Worm (Caenorhabditis elegans) whole organism, L1 larva: ENCODE results near the gene sql-1.

ENCODE experiments used
- C04F5.9 ChIP-seq: sonication (generic microtip); optimal IDR thresholded peaks from 2 replicates; lab custom pipeline; 2016; ENCODE audit warnings: missing genetic modification characterization, missing compliant biosample characterization
- F16B12.6 ChIP-seq: fragments of 150-350 bp; optimal IDR thresholded peaks from 2 replicates; lab custom pipeline; 2014; ENCODE audit warnings: missing biosample characterization, missing genetic modification characterization
- aha-1 ChIP-seq: fragments of 150-350 bp; optimal IDR thresholded peaks from 2 replicates; lab custom pipeline; 2014; ENCODE audit warnings: missing biosample characterization, missing genetic modification characterization
- aly-2 ChIP-seq: fragments of 150-350 bp; optimal IDR thresholded peaks from 2 replicates; lab custom pipeline; 2014; ENCODE audit warnings: missing biosample characterization, missing genetic modification characterization
- ceh-63 ChIP-seq: fragments of 200-800 bp; sonication (Bioruptor generic); optimal IDR thresholded peaks from 2 replicates; lab custom pipeline; 2018; ENCODE audit warnings: mild to moderate bottlenecking, missing genetic modification characterization, missing compliant biosample characterization
- ceh-90 ChIP-seq: sonication (generic microtip); optimal IDR thresholded peaks from 2 replicates; lab custom pipeline; 2016; ENCODE audit warnings: missing genetic modification characterization, missing compliant biosample characterization
- dpl-1 ChIP-seq, 3 experiments: fragments of 150-350 bp in 2 of 3; sonication (generic microtip) in 1 of 3; optimal IDR thresholded peaks; 2 replicates each; lab custom pipeline; 2014 to 2017; ENCODE audit warnings: missing biosample characterization in 3 of 3, missing genetic modification characterization in 3 of 3, missing genetic modification reagents in 3 of 3
- dsc-1 ChIP-seq: sonication (generic microtip); optimal IDR thresholded peaks from 2 replicates; lab custom pipeline; 2016; ENCODE audit warnings: mild to moderate bottlenecking, missing genetic modification characterization, missing compliant biosample characterization
- efl-1 ChIP-seq, 4 experiments: fragments of 150-350 bp; optimal IDR thresholded peaks in 3 of 4; peaks in 1 of 4; 1 replicate in 1 of 4; 2 replicates in 3 of 4; lab custom pipeline; 2014; ENCODE audit warnings: missing biosample characterization in 2 of 4, missing genetic modification characterization in 2 of 4, missing genetic modification reagents in 2 of 4
- efl-3 ChIP-seq: fragments of 200-800 bp; sonication (Bioruptor generic); optimal IDR thresholded peaks from 2 replicates; lab custom pipeline; 2018; ENCODE audit warnings: mild to moderate bottlenecking, missing genetic modification characterization, missing compliant biosample characterization
- egl-13 ChIP-seq: sonication (generic microtip); optimal IDR thresholded peaks from 2 replicates; lab custom pipeline; 2016; ENCODE audit warnings: missing genotype, missing genetic modification reagents, missing genetic modification characterization, missing compliant biosample characterization
- elt-2 ChIP-seq: sonication (generic microtip); optimal IDR thresholded peaks from 2 replicates; lab custom pipeline; 2016; ENCODE audit warnings: missing genetic modification characterization, mild to moderate bottlenecking, inconsistent platforms, missing compliant biosample characterization, missing genetic modification reagents
- elt-3 ChIP-seq, 6 experiments: fragments of 150-350 bp in 1 of 6; sonication (generic microtip); optimal IDR thresholded peaks; 2 replicates each; lab custom pipeline; 2017 to 2018; ENCODE audit warnings: missing biosample characterization in 6 of 6, missing genetic modification characterization in 6 of 6, inconsistent platforms in 1 of 6
- fkh-10 ChIP-seq: sonication (generic microtip); optimal IDR thresholded peaks from 2 replicates; lab custom pipeline; 2017; ENCODE audit warnings: missing biosample characterization, missing genetic modification reagents, missing genetic modification characterization
- fkh-8 ChIP-seq: sonication (generic microtip); optimal IDR thresholded peaks from 2 replicates; lab custom pipeline; 2016; ENCODE audit warnings: mild to moderate bottlenecking, missing genetic modification characterization, missing compliant biosample characterization
- grh-1 ChIP-seq: fragments of 200-800 bp; sonication (Bioruptor generic); IDR thresholded peaks from 2 replicates; pipeline ENCODE4 v1.3.6; 2022; ENCODE audit warnings: missing genetic modification reagents, missing genetic modification characterization, missing compliant biosample characterization
- hpl-2 ChIP-seq: fragments of 150-350 bp; optimal IDR thresholded peaks from 2 replicates; lab custom pipeline; 2014; ENCODE audit warnings: missing biosample characterization, missing genetic modification reagents, missing genetic modification characterization
- isw-1 ChIP-seq: fragments of 200-800 bp; sonication (Bioruptor generic); IDR thresholded peaks from 2 replicates; pipeline ENCODE4 v1.3.6; 2022; ENCODE audit warnings: missing genetic modification characterization, missing compliant biosample characterization
- jun-1 ChIP-seq: fragments of 150-350 bp; optimal IDR thresholded peaks from 2 replicates; lab custom pipeline; 2014; ENCODE audit warnings: missing biosample characterization, missing genetic modification reagents, missing genetic modification characterization
- lin-35 ChIP-seq, 2 experiments: fragments of 150-350 bp; optimal IDR thresholded peaks; 2 replicates each; lab custom pipeline; 2014; ENCODE audit warnings: missing biosample characterization in 2 of 2, missing genetic modification characterization in 2 of 2, missing genetic modification reagents in 2 of 2
- lsy-2 ChIP-seq, 2 experiments: fragments of 150-350 bp; optimal IDR thresholded peaks; 2 replicates each; lab custom pipeline; 2014; ENCODE audit warnings: missing biosample characterization in 2 of 2, missing genetic modification characterization in 2 of 2
- mab-9 ChIP-seq: fragments of 200-800 bp; sonication (Bioruptor generic); IDR thresholded peaks from 2 replicates; pipeline ENCODE4 v1.3.6; 2022; ENCODE audit warnings: missing genetic modification reagents, missing genetic modification characterization, missing compliant biosample characterization
- mdl-1 ChIP-seq, 2 experiments: fragments of 150-350 bp; optimal IDR thresholded peaks; 2 replicates each; lab custom pipeline; 2014 to 2017; ENCODE audit warnings: missing biosample characterization in 2 of 2, missing genetic modification characterization in 2 of 2, inconsistent platforms in 1 of 2
- nhr-12 ChIP-seq: sonication (generic microtip); optimal IDR thresholded peaks from 2 replicates; lab custom pipeline; 2017; ENCODE audit warnings: missing biosample characterization, missing genetic modification characterization
- nhr-20 ChIP-seq: sonication (generic microtip); optimal IDR thresholded peaks from 2 replicates; lab custom pipeline; 2016; ENCODE audit warnings: mild to moderate bottlenecking, missing genetic modification characterization, missing compliant biosample characterization
- nhr-28 ChIP-seq: fragments of 150-350 bp; optimal IDR thresholded peaks from 2 replicates; lab custom pipeline; 2014; ENCODE audit warnings: missing biosample characterization, missing genetic modification characterization
- nhr-47 ChIP-seq: sonication (generic microtip); optimal IDR thresholded peaks from 2 replicates; lab custom pipeline; 2016; ENCODE audit warnings: mild to moderate bottlenecking, missing genetic modification characterization, moderate library complexity, missing compliant biosample characterization
- nhr-76 ChIP-seq: sonication (generic microtip); optimal IDR thresholded peaks from 2 replicates; lab custom pipeline; 2017; ENCODE audit warnings: missing biosample characterization, missing genetic modification characterization
- nhr-77 ChIP-seq: fragments of 150-350 bp; optimal IDR thresholded peaks from 2 replicates; lab custom pipeline; 2014; ENCODE audit warnings: missing biosample characterization, missing genetic modification characterization
- nhr-84 ChIP-seq: sonication (generic microtip); optimal IDR thresholded peaks from 2 replicates; lab custom pipeline; 2017; ENCODE audit warnings: missing biosample characterization, missing genetic modification characterization
- nhr-85 ChIP-seq: sonication (generic microtip); peaks from one replicate; lab custom pipeline; 2016; ENCODE audit warnings: missing genetic modification characterization, inconsistent platforms, missing compliant biosample characterization
- pag-3 ChIP-seq: sonication (generic microtip); optimal IDR thresholded peaks from 2 replicates; lab custom pipeline; 2017; ENCODE audit warnings: missing genetic modification characterization, mild to moderate bottlenecking, missing compliant biosample characterization, antibody characterized with exemption, borderline replicate concordance; ENCODE audit not compliant: insufficient read depth
- pqm-1 ChIP-seq: sonication (generic microtip); optimal IDR thresholded peaks from 3 replicates; lab custom pipeline; 2017; ENCODE audit warnings: missing biosample characterization, missing genetic modification characterization
- rnt-1 ChIP-seq: sonication (generic microtip); optimal IDR thresholded peaks from 2 replicates; lab custom pipeline; 2016; ENCODE audit warnings: mild to moderate bottlenecking, missing genetic modification characterization, moderate library complexity, missing compliant biosample characterization
- skn-1 ChIP-seq: fragments of 150-350 bp; optimal IDR thresholded peaks from 2 replicates; lab custom pipeline; 2014; ENCODE audit warnings: missing biosample characterization, missing genetic modification characterization
- snpc-4 ChIP-seq: fragments of 150-350 bp; optimal IDR thresholded peaks from 2 replicates; lab custom pipeline; 2014; ENCODE audit warnings: missing biosample characterization, missing genetic modification characterization
- tbx-2 ChIP-seq: sonication (generic microtip); optimal IDR thresholded peaks from 2 replicates; lab custom pipeline; 2016; ENCODE audit warnings: missing genetic modification characterization, missing compliant biosample characterization
- tlp-1 ChIP-seq: fragments of 150-350 bp; optimal IDR thresholded peaks from 2 replicates; lab custom pipeline; 2014; ENCODE audit warnings: missing biosample characterization, missing genetic modification characterization
- unc-130 ChIP-seq: fragments of 150-350 bp; optimal IDR thresholded peaks from 2 replicates; lab custom pipeline; 2017; ENCODE audit warnings: missing biosample characterization, missing genetic modification characterization, inconsistent platforms
- unc-30 ChIP-seq: sonication (generic microtip); optimal IDR thresholded peaks from 2 replicates; lab custom pipeline; 2017; ENCODE audit warnings: missing biosample characterization, missing genetic modification characterization
- unc-62 ChIP-seq: fragments of 150-350 bp; optimal IDR thresholded peaks from 2 replicates; lab custom pipeline; 2014; ENCODE audit warnings: missing biosample characterization, missing genetic modification reagents, missing genetic modification characterization
- unc-86 ChIP-seq: sonication (generic microtip); optimal IDR thresholded peaks from 2 replicates; lab custom pipeline; 2016; ENCODE audit warnings: missing genetic modification characterization, missing compliant biosample characterization
- vab-15 ChIP-seq: sonication (generic microtip); optimal IDR thresholded peaks from 2 replicates; lab custom pipeline; 2017; ENCODE audit warnings: missing genotype, mild to moderate bottlenecking, missing genetic modification characterization, missing compliant biosample characterization
- xbp-1 ChIP-seq: sonication (generic microtip); optimal IDR thresholded peaks from 2 replicates; lab custom pipeline; 2016; ENCODE audit warnings: missing genetic modification characterization, missing compliant biosample characterization
- zag-1 ChIP-seq: fragments of 150-350 bp; optimal IDR thresholded peaks from 2 replicates; lab custom pipeline; 2014; ENCODE audit warnings: missing biosample characterization, missing genetic modification characterization
- zip-4 ChIP-seq: fragments of 200-800 bp; sonication (Bioruptor generic); optimal IDR thresholded peaks from 2 replicates; lab custom pipeline; 2018; ENCODE audit warnings: mild to moderate bottlenecking, missing genetic modification characterization, moderate library complexity, missing compliant biosample characterization
- ztf-11 ChIP-seq, 2 experiments: sonication (generic microtip); optimal IDR thresholded peaks; 2 replicates each; lab custom pipeline; 2016 to 2017; ENCODE audit warnings: missing genetic modification characterization in 2 of 2, missing biosample characterization in 1 of 2, missing compliant biosample characterization in 1 of 2

Gene sql-1

ce11 chrIII:12528029-12528428 lies 28.7 kb downstream of the sql-1 start (continued):
- TF ChIP-seq nhr-76 (tag; lab: Kevin White, UChicago) (no peak), zip-4 (GFP tag; lab: Kevin White, UChicago) (no peak), mab-9 (GFP tag; lab: Robert Waterston, UW) (no peak), unc-62 (GFP tag; lab: Kevin White, UChicago) (no peak), grh-1 (GFP tag; lab: Robert Waterston, UW) (no peak), tbx-2 (tag; lab: Kevin White, UChicago) (peak; percentile 43), F16B12.6 (tag; lab: Kevin White, UChicago) (peak; percentile 94), nhr-12 (tag; lab: Kevin White, UChicago) (no peak), elt-2 (tag; lab: Kevin White, UChicago) (no peak), unc-30 (tag; lab: Kevin White, UChicago) (no peak), dsc-1 (tag; lab: Kevin White, UChicago) (peak; percentile 54), dpl-1 (GFP tag; optimal IDR thresholded peaks at IDR 0.05; lab: Kevin White, UChicago) (peak; percentile 85 to 92 (median 89)), nhr-84 (tag; lab: Kevin White, UChicago) (no peak), fkh-10 (no peak), lsy-2 (tag; optimal IDR thresholded peaks at IDR 0.05; lab: Kevin White, UChicago) (peak; percentile 65 to 73), tlp-1 (tag; lab: Kevin White, UChicago) (no peak), xbp-1 (tag; lab: Kevin White, UChicago) (peak; percentile 45), nhr-28 (tag; lab: Kevin White, UChicago) (no peak), elt-3 (tag; optimal IDR thresholded peaks at IDR 0.05; lab: Kevin White, UChicago) (peak in 1 of 6 experiments; percentile 5), nhr-20 (tag; lab: Kevin White, UChicago) (peak; percentile 50), ztf-11 (tag; optimal IDR thresholded peaks at IDR 0.05; lab: Kevin White, UChicago) (peak in 1 of 2 experiments; percentile 3), ceh-90 (no peak), rnt-1 (no peak), egl-13 (no peak), unc-86 (tag; lab: Kevin White, UChicago) (peak; percentile 27), C04F5.9 (tag; lab: Kevin White, UChicago) (peak; percentile 6), mdl-1 (tag; optimal IDR thresholded peaks at IDR 0.05; lab: Kevin White, UChicago) (no peak), skn-1 (tag; lab: Kevin White, UChicago) (no peak), aha-1 (no peak), snpc-4 (tag; lab: Kevin White, UChicago) (no peak), unc-130 (tag; lab: Kevin White, UChicago) (no peak), aly-2 (tag; lab: Kevin White, UChicago) (no peak), efl-3 (GFP tag; lab: Kevin White, UChicago) (no peak), nhr-85 (tag; lab: Kevin White, UChicago) (peak; percentile 74), pqm-1 (tag; lab: Kevin White, UChicago) (no peak), fkh-8 (tag; lab: Kevin White, UChicago) (no peak), jun-1 (tag; lab: Kevin White, UChicago) (no peak), zag-1 (tag; lab: Kevin White, UChicago) (no peak), vab-15 (no peak), efl-1 (optimal IDR thresholded peaks at IDR 0.05; lab: Kevin White, UChicago) (peak; percentile 87), efl-1 (GFP tag; optimal IDR thresholded peaks at IDR 0.05 in 1 of 2; lab: Kevin White, UChicago) (peak; percentile 89 to 99), nhr-47 (peak; percentile 74), hpl-2 (GFP tag; lab: Kevin White, UChicago) (no peak)

- no peak for TF ChIP-seq pag-3
- no peak for TF ChIP-seq unc-30 (tag; lab: Kevin White, UChicago)
- TF ChIP-seq dpl-1 (GFP tag; optimal IDR thresholded peaks at IDR 0.05; lab: Kevin White, UChicago), result peak; percentile 36 to 63 (median 52)
- TF ChIP-seq ceh-63 (GFP tag; lab: Kevin White, UChicago), result no peak
- no peak for TF ChIP-seq elt-2 (tag; lab: Kevin White, UChicago)
- TF ChIP-seq zag-1 (tag; lab: Kevin White, UChicago), result no peak
- peak; percentile 62 to 77 for TF ChIP-seq efl-1 (optimal IDR thresholded peaks at IDR 0.05; lab: Kevin White, UChicago)
- peak; percentile 72 to 98 for TF ChIP-seq efl-1 (GFP tag; optimal IDR thresholded peaks at IDR 0.05 in 1 of 2; lab: Kevin White, UChicago)
- TF ChIP-seq nhr-84 (tag; lab: Kevin White, UChicago), result no peak
- TF ChIP-seq isw-1, result no peak
- no peak for TF ChIP-seq nhr-77 (tag; lab: Kevin White, UChicago)
- TF ChIP-seq lsy-2 (tag; optimal IDR thresholded peaks at IDR 0.05; lab: Kevin White, UChicago), result peak in 1 of 2 experiments; percentile 14
- TF ChIP-seq lin-35 (GFP tag; optimal IDR thresholded peaks at IDR 0.05; lab: Kevin White, UChicago), result peak; percentile 32 to 82
These were observed 34.5 kb downstream of the sql-1 start for ce11 chrIII:12533900-12534299.
